Worm (Caenorhabditis elegans): ENCODE results near the gene Y43E12A.3.

Gene Y43E12A.3

DNA sequence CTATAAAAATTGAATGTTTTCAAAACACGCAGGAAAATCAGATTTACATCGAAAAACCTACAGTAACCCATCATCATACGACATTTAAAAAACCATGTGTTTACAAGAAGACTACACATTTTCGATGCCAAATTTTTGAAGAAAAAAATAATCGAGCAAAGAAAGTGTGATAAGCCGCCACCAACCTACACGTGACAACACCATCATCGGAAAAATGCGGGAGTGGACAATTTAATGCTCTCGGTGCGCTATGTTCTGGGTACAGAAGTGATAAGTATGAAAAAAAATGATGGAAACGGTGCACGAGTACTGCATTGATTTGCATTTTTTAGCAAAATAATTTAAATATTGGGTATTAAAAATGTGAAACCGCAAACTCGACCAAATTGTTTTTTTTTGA, 23.0 kb upstream of the Y43E12A.3 start:
- no peak for TF ChIP-seq odd-2 (tag; optimal IDR thresholded peaks at IDR 0.05)
- TF ChIP-seq tbx-7 (tag; optimal IDR thresholded peaks at IDR 0.05) = no peak
- TF ChIP-seq lim-6 (tag; optimal IDR thresholded peaks at IDR 0.05) = no peak
- no peak for TF ChIP-seq elt-2 (tag; optimal IDR thresholded peaks at IDR 0.05)
- no peak for TF ChIP-seq dmd-4 (tag; optimal IDR thresholded peaks at IDR 0.05; ENCODE audit: borderline replicate concordance)

DNA sequence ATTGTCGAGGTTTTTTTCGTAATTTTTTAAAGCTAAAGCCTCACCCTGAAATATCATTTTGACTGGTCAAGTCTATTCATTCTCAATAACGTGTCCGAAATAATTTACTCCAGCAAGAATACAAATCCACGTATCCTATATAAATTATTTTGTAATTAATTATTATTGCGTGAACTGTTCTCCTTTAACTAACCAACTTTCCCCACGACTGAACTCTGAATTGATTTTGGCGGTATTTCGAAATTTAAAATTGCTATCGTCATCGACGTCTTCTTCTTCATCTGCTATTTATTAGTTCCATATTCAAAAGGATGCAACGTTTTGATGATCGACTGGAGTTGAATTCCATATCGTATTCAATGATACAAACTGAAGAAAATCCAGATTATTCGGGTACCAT, 21.3 kb upstream of the Y43E12A.3 start, which contains the start of the genes aqp-3 and Y69E1A.8:
Gene aqp-3, minus strand, starts transcription at position 101 of the 400 bp plus-strand sequence.
Gene Y69E1A.8, plus strand, starts transcription at position 246 of the 400 bp plus-strand sequence.
- no peak for TF ChIP-seq sox-4 (tag; optimal IDR thresholded peaks at IDR 0.05)
- TF ChIP-seq pros-1 (tag; optimal IDR thresholded peaks at IDR 0.05) = no peak
- TF ChIP-seq che-1 (tag; optimal IDR thresholded peaks at IDR 0.05) = no peak
- TF ChIP-seq tbx-2 (tag; optimal IDR thresholded peaks at IDR 0.05) = no peak
- no peak for TF ChIP-seq rnt-1 (tag; optimal IDR thresholded peaks at IDR 0.05)
- TF ChIP-seq K09A11.1 (tag; optimal IDR thresholded peaks at IDR 0.05; ENCODE audit: insufficient read depth) = no peak
- no peak for TF ChIP-seq dmd-4 (tag; optimal IDR thresholded peaks at IDR 0.05; ENCODE audit: borderline replicate concordance)
- TF ChIP-seq unc-86 (tag; optimal IDR thresholded peaks at IDR 0.05) = no peak
- TF ChIP-seq nfya-1 (tag; optimal IDR thresholded peaks at IDR 0.05) = no peak
- no peak for TF ChIP-seq npax-4 (tag; optimal IDR thresholded peaks at IDR 0.05)
- no peak for TF ChIP-seq ahr-1 (tag; optimal IDR thresholded peaks at IDR 0.05)
- TF ChIP-seq ceh-18 (tag; optimal IDR thresholded peaks at IDR 0.05) = no peak
- no peak for TF ChIP-seq hlh-6 (tag; optimal IDR thresholded peaks at IDR 0.05)
- TF ChIP-seq madf-2 (tag; optimal IDR thresholded peaks at IDR 0.05) = no peak
- no peak for TF ChIP-seq elt-4 (tag; optimal IDR thresholded peaks at IDR 0.05)
- no peak for TF ChIP-seq dve-1 (tag; optimal IDR thresholded peaks at IDR 0.05)

DNA sequence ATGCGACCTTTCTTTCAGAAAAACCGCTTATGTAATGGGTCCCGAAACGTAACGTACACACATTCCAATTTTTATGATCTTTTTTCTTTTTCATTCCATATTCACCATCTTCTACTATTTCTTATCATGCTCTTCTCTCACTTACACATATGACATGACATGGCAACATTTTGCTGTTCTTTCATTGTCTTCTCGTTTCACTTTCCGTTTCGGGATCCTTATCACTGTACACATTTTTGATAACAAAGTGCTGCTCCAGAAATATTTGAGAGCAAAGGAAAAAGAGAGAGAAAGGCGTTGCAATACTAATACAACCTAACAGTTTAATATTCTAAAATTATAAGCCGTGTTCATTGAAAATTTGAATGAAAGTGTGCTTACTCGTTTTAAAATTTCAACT, 17.4 kb upstream of the Y43E12A.3 start:
- TF ChIP-seq elt-2 (tag; optimal IDR thresholded peaks at IDR 0.05) = peak; percentile 82
- no peak for TF ChIP-seq pqm-1 (tag; optimal IDR thresholded peaks at IDR 0.05)

DNA sequence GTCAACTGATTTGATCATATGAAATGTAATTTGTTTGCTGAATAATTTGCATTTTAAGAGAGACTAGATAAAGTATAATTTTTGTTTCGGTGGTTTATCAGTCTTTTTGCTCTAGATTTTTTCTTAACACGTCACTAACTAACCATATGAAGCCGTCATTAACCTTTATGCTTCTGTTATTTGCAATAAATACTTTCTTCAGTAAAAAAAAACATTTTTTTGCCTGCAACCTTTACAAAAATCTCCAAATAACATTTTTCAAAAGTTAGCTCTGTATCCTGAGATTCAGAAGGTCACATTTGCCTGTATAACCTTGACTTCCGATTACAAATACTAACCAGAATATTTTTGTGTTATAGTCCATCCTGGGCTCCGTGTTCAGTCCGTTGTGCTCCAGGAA, 16.9 kb upstream of the Y43E12A.3 start:
- TF ChIP-seq ahr-1 (tag; optimal IDR thresholded peaks at IDR 0.05) = no peak
- TF ChIP-seq ceh-24 (tag; optimal IDR thresholded peaks at IDR 0.05) = no peak

DNA sequence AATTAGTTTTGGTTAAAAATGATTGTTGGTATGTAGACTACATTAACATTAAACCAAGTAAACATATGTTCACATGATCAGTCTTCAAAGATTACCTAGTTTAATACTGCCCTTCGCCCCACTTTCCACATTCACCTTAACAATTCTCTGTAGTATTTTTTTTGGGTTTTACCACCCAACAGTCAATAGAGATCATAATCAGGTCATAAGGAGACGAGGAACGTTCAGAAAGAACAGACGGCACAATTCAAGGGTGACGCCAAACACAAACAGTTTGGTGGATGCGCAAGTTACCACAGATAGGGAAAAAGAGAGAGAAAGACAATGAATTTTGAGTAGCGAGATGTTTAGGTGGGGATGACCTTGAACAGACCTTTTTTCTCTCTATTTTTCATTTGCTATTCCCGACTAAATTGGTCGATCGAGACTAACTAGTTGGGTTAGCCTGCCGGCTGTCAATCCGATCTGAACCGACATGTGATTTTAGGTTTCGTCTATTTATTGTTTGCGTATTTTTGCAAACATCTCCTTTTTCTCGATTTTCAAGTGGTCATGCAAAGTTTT, 16.0 kb upstream of the Y43E12A.3 start:
- TF ChIP-seq rnt-1 (tag; optimal IDR thresholded peaks at IDR 0.05) = no peak
- no peak for TF ChIP-seq ttx-3 (tag; optimal IDR thresholded peaks at IDR 0.05)
- TF ChIP-seq T23F11.4 (GFP tag; optimal IDR thresholded peaks at IDR 0.05) = no peak
- TF ChIP-seq pros-1 (tag; optimal IDR thresholded peaks at IDR 0.05) = no peak
- TF ChIP-seq ceh-45 (GFP tag; IDR thresholded peaks at IDR 0.05) = no peak
- no peak for TF ChIP-seq sdc-2 (tag; optimal IDR thresholded peaks at IDR 0.05)
- TF ChIP-seq lin-11 (tag; optimal IDR thresholded peaks at IDR 0.05) = no peak
- no peak for TF ChIP-seq hlh-30 (tag; optimal IDR thresholded peaks at IDR 0.05; ENCODE audit: insufficient read depth)
- TF ChIP-seq ceh-24 (tag; optimal IDR thresholded peaks at IDR 0.05) = no peak
- no peak for TF ChIP-seq dmd-4 (tag; optimal IDR thresholded peaks at IDR 0.05; ENCODE audit: borderline replicate concordance)
- no peak for TF ChIP-seq unc-42 (tag; optimal IDR thresholded peaks at IDR 0.05)
- no peak for TF ChIP-seq hlh-13 (GFP tag; optimal IDR thresholded peaks at IDR 0.05)
- no peak for TF ChIP-seq nhr-11 (tag; optimal IDR thresholded peaks at IDR 0.05)
- no peak for TF ChIP-seq che-1 (tag; optimal IDR thresholded peaks at IDR 0.05)
- no peak for TF ChIP-seq pax-1 (tag; optimal IDR thresholded peaks at IDR 0.05)
- no peak for TF ChIP-seq Y22D7AL.16 (tag; optimal IDR thresholded peaks at IDR 0.05)
- no peak for TF ChIP-seq tbx-7 (tag; optimal IDR thresholded peaks at IDR 0.05)

Measured in whole organism, late embryonic.